Worm (Caenorhabditis elegans) whole organism, L3 larva: Measurements from ENCODE around the gene F44A2.3.
A peak's percentile ranks its signal among the peaks of the same experiment; 100 is the strongest.

ENCODE experiments used
- ZK546.5 ChIP-seq: sonication (generic microtip); optimal IDR thresholded peaks from 2 replicates; lab custom pipeline; 2017; ENCODE audit warnings: missing biosample characterization, missing genetic modification characterization
- aly-2 ChIP-seq: fragments of 150-350 bp; optimal IDR thresholded peaks from 2 replicates; lab custom pipeline; 2014; ENCODE audit warnings: missing biosample characterization, missing genetic modification characterization
- ceh-16 ChIP-seq: sonication (generic microtip); optimal IDR thresholded peaks from 2 replicates; lab custom pipeline; 2017; ENCODE audit warnings: missing biosample characterization, missing genetic modification characterization
- ceh-82 ChIP-seq: fragments of 150-350 bp; optimal IDR thresholded peaks from 2 replicates; lab custom pipeline; 2014; ENCODE audit warnings: missing biosample characterization, missing genetic modification characterization
- ceh-9 ChIP-seq: sonication (generic microtip); optimal IDR thresholded peaks from 2 replicates; lab custom pipeline; 2018; ENCODE audit warnings: missing biosample characterization, missing genetic modification characterization
- daf-12 ChIP-seq: fragments of 150-350 bp; optimal IDR thresholded peaks from 2 replicates; lab custom pipeline; 2014; ENCODE audit warnings: missing biosample characterization, missing genetic modification reagents, missing genetic modification characterization
- egl-5 ChIP-seq: fragments of 150-350 bp; optimal IDR thresholded peaks from 2 replicates; lab custom pipeline; 2017; ENCODE audit warnings: missing biosample characterization, missing genetic modification reagents, missing genetic modification characterization, inconsistent platforms
- elt-2 ChIP-seq: sonication (generic microtip); optimal IDR thresholded peaks from 2 replicates; lab custom pipeline; 2016; ENCODE audit warnings: missing genetic modification reagents, mild to moderate bottlenecking, missing genetic modification characterization, missing compliant biosample characterization
- elt-3 ChIP-seq, 3 experiments: fragments of 150-350 bp in 1 of 3; sonication (generic microtip) in 2 of 3; optimal IDR thresholded peaks; 2 replicates in 2 of 3; 4 replicates in 1 of 3; lab custom pipeline; 2014 to 2017; ENCODE audit warnings: missing biosample characterization in 3 of 3, missing genetic modification characterization in 3 of 3
- eor-1 ChIP-seq, 2 experiments: fragments of 150-350 bp; optimal IDR thresholded peaks; 2 replicates each; lab custom pipeline; 2014 to 2018; ENCODE audit warnings: missing biosample characterization in 2 of 2, missing genetic modification characterization in 2 of 2
- fkh-2 ChIP-seq: fragments of 150-350 bp; optimal IDR thresholded peaks from 2 replicates; lab custom pipeline; 2014; ENCODE audit warnings: missing biosample characterization, missing genetic modification reagents, missing genetic modification characterization
- fos-1 ChIP-seq: fragments of 150-350 bp; optimal IDR thresholded peaks from 2 replicates; lab custom pipeline; 2014; ENCODE audit warnings: missing biosample characterization, missing genetic modification characterization
- lin-15B ChIP-seq: fragments of 150-350 bp; optimal IDR thresholded peaks from 2 replicates; lab custom pipeline; 2014; ENCODE audit warnings: missing biosample characterization, missing genetic modification characterization
- lin-39 ChIP-seq: fragments of 150-350 bp; optimal IDR thresholded peaks from 2 replicates; lab custom pipeline; 2018; ENCODE audit warnings: missing biosample characterization, missing genetic modification reagents, missing genetic modification characterization
- lsy-12 ChIP-seq: sonication (generic microtip); optimal IDR thresholded peaks from 2 replicates; lab custom pipeline; 2016; ENCODE audit warnings: mild to moderate bottlenecking, missing genetic modification characterization, missing compliant biosample characterization
- mdl-1 ChIP-seq: fragments of 150-350 bp; optimal IDR thresholded peaks from 2 replicates; lab custom pipeline; 2014; ENCODE audit warnings: missing biosample characterization, missing genetic modification characterization
- mml-1 ChIP-seq: fragments of 150-350 bp; sonication (generic microtip); optimal IDR thresholded peaks from 3 replicates; lab custom pipeline; 2014; ENCODE audit warnings: missing biosample characterization, missing genetic modification characterization
- nfya-1 ChIP-seq: sonication (generic microtip); optimal IDR thresholded peaks from 2 replicates; lab custom pipeline; 2017; ENCODE audit warnings: missing genetic modification characterization, mild to moderate bottlenecking, missing compliant biosample characterization, antibody characterized with exemption, moderate library complexity; ENCODE audit not compliant: insufficient read depth
- nhr-11 ChIP-seq: fragments of 150-350 bp; optimal IDR thresholded peaks from 2 replicates; lab custom pipeline; 2014; ENCODE audit warnings: missing biosample characterization, missing genetic modification characterization
- nhr-12 ChIP-seq: fragments of 150-350 bp; optimal IDR thresholded peaks from 2 replicates; lab custom pipeline; 2014; ENCODE audit warnings: missing biosample characterization, missing genetic modification characterization
- nhr-237 ChIP-seq: fragments of 150-350 bp; optimal IDR thresholded peaks from 2 replicates; lab custom pipeline; 2014; ENCODE audit warnings: missing biosample characterization, missing genetic modification characterization
- nhr-25 ChIP-seq: sonication (generic microtip); optimal IDR thresholded peaks from 2 replicates; lab custom pipeline; 2017; ENCODE audit warnings: missing biosample characterization, missing genetic modification characterization
- nhr-28 ChIP-seq: fragments of 150-350 bp; optimal IDR thresholded peaks from 2 replicates; lab custom pipeline; 2014; ENCODE audit warnings: missing biosample characterization, missing genetic modification characterization
- nhr-43 ChIP-seq: sonication (generic microtip); optimal IDR thresholded peaks from 2 replicates; lab custom pipeline; 2016; ENCODE audit warnings: mild to moderate bottlenecking, missing genetic modification characterization, missing compliant biosample characterization; ENCODE audit not compliant: poor library complexity, severe bottlenecking
- pqm-1 ChIP-seq: fragments of 150-350 bp; optimal IDR thresholded peaks from 2 replicates; lab custom pipeline; 2017; ENCODE audit warnings: missing biosample characterization, missing genetic modification characterization, inconsistent platforms
- skn-1 ChIP-seq: fragments of 150-350 bp; optimal IDR thresholded peaks from 2 replicates; lab custom pipeline; 2014; ENCODE audit warnings: missing biosample characterization, missing genetic modification characterization
- tbx-2 ChIP-seq: sonication (generic microtip); optimal IDR thresholded peaks from 2 replicates; lab custom pipeline; 2016; ENCODE audit warnings: mild to moderate bottlenecking, missing genetic modification characterization, missing compliant biosample characterization
- unc-39 ChIP-seq: sonication (generic microtip); optimal IDR thresholded peaks from 4 replicates; lab custom pipeline; 2017; ENCODE audit warnings: missing biosample characterization, missing genetic modification characterization
- zag-1 ChIP-seq: fragments of 150-350 bp; optimal IDR thresholded peaks from 2 replicates; lab custom pipeline; 2014; ENCODE audit warnings: missing biosample characterization, missing genetic modification characterization
- ztf-11 ChIP-seq: fragments of 150-350 bp; optimal IDR thresholded peaks from 2 replicates; lab custom pipeline; 2014; ENCODE audit warnings: missing biosample characterization, missing genetic modification characterization

The F44A2.3 gene

DNA sequence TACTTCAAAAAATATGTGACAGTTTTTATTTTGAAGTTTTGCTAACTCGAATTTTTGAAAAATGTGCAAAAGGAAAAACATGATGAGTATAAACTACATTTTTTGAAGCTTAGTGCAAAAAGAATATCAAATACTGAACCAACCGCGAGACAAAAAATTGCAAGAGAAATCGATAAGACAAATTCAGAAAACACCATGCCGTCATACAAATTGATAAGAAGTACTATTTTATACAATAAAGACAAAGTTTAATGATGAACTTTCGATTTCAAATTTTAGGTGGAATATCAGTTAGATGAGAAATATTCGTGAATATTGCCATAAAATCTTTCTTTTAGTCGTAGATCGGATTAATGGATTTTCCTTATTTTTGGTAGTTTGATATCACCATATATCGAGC is 42.5 kb upstream of the F44A2.3 start:
- TF ChIP-seq elt-2 (tag; lab: Kevin White, UChicago) (peak; percentile 50), fkh-2 (no peak), pqm-1 (tag; lab: Kevin White, UChicago) (peak; percentile 70)

DNA sequence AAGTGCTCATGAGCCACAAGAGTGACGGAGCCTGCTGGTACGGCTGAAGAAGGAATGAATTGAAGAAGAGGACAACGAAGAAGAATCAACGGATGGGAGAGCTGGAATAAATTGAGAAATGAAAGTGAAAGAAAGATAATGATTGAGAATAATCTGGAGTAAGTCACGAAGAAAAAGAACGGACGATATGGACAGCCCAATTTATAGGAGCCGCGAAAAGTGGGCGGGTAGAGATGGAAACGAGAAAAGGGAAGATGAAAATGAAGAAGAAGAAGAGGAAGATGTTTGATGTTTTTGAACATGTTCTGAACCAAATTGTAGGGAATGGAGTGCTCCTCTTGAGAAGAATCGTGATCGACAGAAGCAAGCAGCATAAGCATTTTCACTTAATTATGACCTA is 38.8 kb upstream of the F44A2.3 start, which contains the start of gene slc-17.7:
TSS of gene slc-17.7 (minus strand) at position 101 of the 400 bp plus-strand sequence.
- TF ChIP-seq mml-1 (tag; lab: Kevin White, UChicago) (no peak), lin-15B (tag; lab: Kevin White, UChicago) (no peak), mdl-1 (tag; lab: Kevin White, UChicago) (no peak), elt-2 (tag; lab: Kevin White, UChicago) (no peak), unc-39 (tag; lab: Kevin White, UChicago) (no peak), aly-2 (tag; lab: Kevin White, UChicago) (no peak), nhr-25 (tag; lab: Kevin White, UChicago) (no peak), lin-39 (tag; lab: Kevin White, UChicago) (no peak), pqm-1 (tag; lab: Kevin White, UChicago) (no peak), nhr-11 (tag; lab: Kevin White, UChicago) (no peak), ZK546.5 (tag; lab: Kevin White, UChicago) (no peak), nhr-43 (tag; lab: Kevin White, UChicago) (no peak), fos-1 (tag; lab: Kevin White, UChicago) (no peak)

DNA sequence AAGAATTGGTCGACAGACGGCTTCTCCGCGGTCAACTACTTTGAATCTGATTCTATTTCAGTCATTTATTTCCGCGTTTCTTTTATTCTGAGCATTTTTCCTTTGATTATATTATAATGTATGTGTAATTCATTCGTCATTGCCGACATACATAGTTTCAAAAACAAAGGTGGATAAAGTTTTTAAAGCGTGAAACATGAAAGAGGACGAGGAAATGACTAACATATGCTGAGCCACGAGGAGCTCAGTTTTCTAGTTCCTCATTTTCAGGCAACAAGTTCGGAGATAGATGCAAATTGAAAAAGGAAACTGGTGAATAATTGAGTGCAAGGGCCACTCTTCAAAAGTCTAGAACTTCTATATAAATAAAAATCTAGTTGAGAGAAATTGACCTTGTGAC is 37.0 kb upstream of the F44A2.3 start:
- TF ChIP-seq nhr-12 (no peak), ceh-9 (tag; lab: Kevin White, UChicago) (no peak), lsy-12 (tag; lab: Kevin White, UChicago) (no peak), nfya-1 (tag; lab: Kevin White, UChicago) (no peak), zag-1 (tag; lab: Kevin White, UChicago) (no peak), ceh-16 (no peak), pqm-1 (tag; lab: Kevin White, UChicago) (no peak), elt-2 (tag; lab: Kevin White, UChicago) (no peak), nhr-237 (tag; lab: Kevin White, UChicago) (no peak), eor-1 (tag; optimal IDR thresholded peaks at IDR 0.05; lab: Kevin White, UChicago) (no peak), lin-39 (tag; lab: Kevin White, UChicago) (no peak), elt-3 (tag; optimal IDR thresholded peaks at IDR 0.05; lab: Kevin White, UChicago) (no peak), nhr-43 (tag; lab: Kevin White, UChicago) (no peak)

DNA sequence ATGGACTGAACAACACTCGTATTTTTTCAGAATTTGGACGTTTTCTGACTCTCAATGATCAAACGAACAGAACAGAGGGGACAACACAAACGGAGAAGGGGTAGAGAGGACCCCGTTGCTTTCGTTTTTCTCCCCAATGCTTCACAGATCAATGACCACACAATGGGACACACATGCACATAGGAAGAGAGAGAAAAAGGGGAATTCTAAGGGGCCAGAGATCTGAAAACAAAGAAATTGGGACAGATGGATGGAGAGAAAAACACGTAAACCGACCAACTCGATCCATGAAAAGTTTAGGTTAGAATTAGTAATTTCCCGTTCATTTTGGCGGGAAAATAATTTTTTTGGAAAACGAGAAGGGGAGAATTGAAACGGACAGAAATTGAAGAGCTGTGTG is 34.8 kb upstream of the F44A2.3 start:
- TF ChIP-seq nfya-1 (tag; lab: Kevin White, UChicago) (peak; percentile 34), skn-1 (tag; lab: Kevin White, UChicago) (no peak)

DNA sequence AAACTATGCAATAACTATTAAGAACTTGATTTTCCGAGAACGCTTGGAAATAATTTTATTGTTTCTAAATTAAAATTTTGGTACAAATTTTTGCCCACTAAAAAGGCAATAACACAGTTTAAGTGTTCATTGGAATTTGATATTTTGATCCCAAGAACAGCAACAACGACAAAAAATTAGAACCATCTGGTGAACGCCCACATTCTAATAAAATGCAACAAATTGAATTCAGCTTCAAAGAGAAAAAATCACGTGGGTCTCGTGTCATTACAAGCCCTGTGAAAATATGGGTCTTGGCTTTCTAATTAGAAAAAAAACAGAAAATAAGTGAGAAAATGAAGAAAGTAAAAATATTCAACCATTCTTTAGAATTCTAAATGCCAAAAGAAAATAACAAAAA is 33.4 kb upstream of the F44A2.3 start:
- TF ChIP-seq nhr-12 = no peak
- TF ChIP-seq fkh-2 = no peak
- no peak for TF ChIP-seq aly-2 (tag; lab: Kevin White, UChicago)
- no peak for TF ChIP-seq daf-12 (tag; lab: Kevin White, UChicago)
- no peak for TF ChIP-seq ceh-9 (tag; lab: Kevin White, UChicago)
- no peak for TF ChIP-seq elt-2 (tag; lab: Kevin White, UChicago)

DNA sequence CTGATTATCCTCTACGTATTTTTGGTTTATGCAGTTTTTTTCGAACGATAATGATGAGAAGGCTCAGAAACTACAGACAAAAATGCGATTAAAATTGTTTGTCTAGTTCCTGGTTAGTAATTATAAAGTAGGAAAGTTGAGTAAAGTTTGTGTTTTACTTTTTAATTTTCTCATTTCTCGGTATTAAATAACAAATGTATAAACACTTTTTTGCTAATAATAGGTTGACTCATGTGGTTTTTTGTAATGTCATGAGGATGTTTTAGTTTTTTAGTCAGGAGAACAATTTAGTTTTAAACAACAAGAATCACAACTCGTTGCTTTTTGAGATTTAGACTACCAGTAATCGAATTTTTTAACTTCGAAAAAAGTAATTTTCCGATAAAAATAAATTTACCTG is 32.6 kb upstream of the F44A2.3 start:
- no peak for TF ChIP-seq ceh-9 (tag; lab: Kevin White, UChicago)
- TF ChIP-seq aly-2 (tag; lab: Kevin White, UChicago) = no peak
- no peak for TF ChIP-seq nhr-25 (tag; lab: Kevin White, UChicago)
- TF ChIP-seq fos-1 (tag; lab: Kevin White, UChicago) = no peak
- TF ChIP-seq skn-1 (tag; lab: Kevin White, UChicago) = no peak
- no peak for TF ChIP-seq nhr-237 (tag; lab: Kevin White, UChicago)
- TF ChIP-seq ceh-82 (tag; lab: Kevin White, UChicago) = no peak
- no peak for TF ChIP-seq egl-5 (tag; lab: Kevin White, UChicago)
- no peak for TF ChIP-seq nhr-28 (tag; lab: Kevin White, UChicago)
- TF ChIP-seq ztf-11 (tag; lab: Kevin White, UChicago) = no peak
- no peak for TF ChIP-seq tbx-2 (tag; lab: Kevin White, UChicago)
- no peak for TF ChIP-seq zag-1 (tag; lab: Kevin White, UChicago)
- TF ChIP-seq lin-39 (tag; lab: Kevin White, UChicago) = no peak
